Fruit fly (Drosophila melanogaster): Measurements from ENCODE around the gene Obp83cd.

DNA sequence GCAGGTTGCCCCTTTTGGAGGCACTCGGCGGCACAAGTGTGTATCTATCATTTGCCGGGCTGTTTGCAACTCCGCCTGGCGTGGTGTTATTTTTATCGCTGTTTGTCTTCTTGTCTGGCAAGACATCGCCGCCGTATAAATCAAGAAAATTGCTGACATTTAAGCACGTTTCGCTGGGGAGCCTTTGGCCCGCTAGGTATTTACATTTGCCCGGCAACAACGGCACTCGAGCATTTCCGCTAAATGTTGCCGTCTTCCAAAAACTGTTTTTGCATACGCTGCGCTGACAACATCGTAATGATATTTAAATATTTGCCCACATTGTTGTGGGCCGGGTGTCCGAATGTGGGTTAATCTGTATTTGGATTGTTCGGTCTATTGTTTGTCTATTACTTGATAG is 9.6 kb upstream of the Obp83cd start:
- TF ChIP-seq Dp (GFP tag; optimal IDR thresholded peaks at IDR 0.05) (no peak), fd64A (GFP tag; optimal IDR thresholded peaks at IDR 0.05) (no peak), bigmax (GFP tag; optimal IDR thresholded peaks at IDR 0.05) (no peak)
